Worm (Caenorhabditis elegans): Measurements from ENCODE around the gene F11C1.1.

- TF ChIP-seq rec-8 (tag; optimal IDR thresholded peaks at IDR 0.05) (no peak), snpc-1.3 (tag; optimal IDR thresholded peaks at IDR 0.05; ENCODE audit: insufficient read depth) (no peak), egl-18 (GFP tag; IDR thresholded peaks at IDR 0.05) (no peak), hsf-1 (GFP tag; IDR thresholded peaks at IDR 0.05) (no peak), ceh-40 (GFP tag; IDR thresholded peaks at IDR 0.05) (no peak), lin-26 (GFP tag; IDR thresholded peaks at IDR 0.05) (no peak)
These were observed 15.4 kb upstream of the F11C1.1 start for ce11 chrX:13005730-13006129.

All from whole organism, young adult.